Fruit fly (Drosophila melanogaster) whole organism, pupa: ENCODE data around the gene toy.

Experiments
- CG10348 ChIP-seq: fragments of 200-800 bp; sonication (Bioruptor generic); IDR thresholded peaks from 2 replicates; pipeline ENCODE4 v1.3.6; 2022; ENCODE audit warnings: missing biosample characterization, missing genetic modification characterization
- CG13204 ChIP-seq: fragments of 200-800 bp; sonication (Bioruptor generic); optimal IDR thresholded peaks from 2 replicates; lab custom pipeline; 2018; ENCODE audit warnings: missing biosample characterization, mild to moderate bottlenecking, missing genetic modification characterization, moderate library complexity
- CG14655 ChIP-seq: fragments of 200-800 bp; sonication (Bioruptor generic); optimal IDR thresholded peaks from 3 replicates; lab custom pipeline; 2017; ENCODE audit warnings: mild to moderate bottlenecking, missing biosample characterization, missing genetic modification reagents, missing genetic modification characterization
- CG15710 ChIP-seq: fragments of 200-800 bp; sonication (Bioruptor generic); optimal IDR thresholded peaks from 2 replicates; lab custom pipeline; 2018; ENCODE audit warnings: missing biosample characterization, mild to moderate bottlenecking, missing genetic modification characterization, moderate library complexity
- CG32121 ChIP-seq: fragments of 200-800 bp; sonication (Bioruptor generic); IDR thresholded peaks from 2 replicates; pipeline ENCODE4 v1.3.6; 2022; ENCODE audit warnings: missing biosample characterization, missing genetic modification characterization
- CG34367 ChIP-seq: fragments of 200-800 bp; sonication (Bioruptor generic); optimal IDR thresholded peaks from 2 replicates; lab custom pipeline; 2018; ENCODE audit warnings: missing biosample characterization, mild to moderate bottlenecking, missing genetic modification characterization
- D1 ChIP-seq: fragments of 200-800 bp; sonication (Bioruptor generic); optimal IDR thresholded peaks from 2 replicates; lab custom pipeline; 2018; ENCODE audit warnings: missing biosample characterization, mild to moderate bottlenecking, missing genetic modification characterization, moderate library complexity
- EcR ChIP-seq: fragments of 200-800 bp; sonication (Bioruptor generic); optimal IDR thresholded peaks from 3 replicates; lab custom pipeline; 2019; ENCODE audit warnings: missing biosample characterization, missing genetic modification characterization, mild to moderate bottlenecking, moderate library complexity, missing genetic modification reagents
- Ets98B ChIP-seq: fragments of 200-800 bp; sonication (Bioruptor generic); IDR thresholded peaks from 2 replicates; pipeline ENCODE4 v1.3.6; 2022; ENCODE audit warnings: missing biosample characterization, missing genetic modification characterization
- Pif1A ChIP-seq: fragments of 200-800 bp; sonication (Bioruptor generic); optimal IDR thresholded peaks from 3 replicates; lab custom pipeline; 2016; ENCODE audit warnings: missing biosample characterization, missing genetic modification characterization
- Pif1B ChIP-seq: fragments of 200-800 bp; sonication (Bioruptor generic); optimal IDR thresholded peaks from 3 replicates; lab custom pipeline; 2016; ENCODE audit warnings: missing biosample characterization, missing genetic modification characterization
- Snoo ChIP-seq: fragments of 200-800 bp; sonication (Bioruptor generic); optimal IDR thresholded peaks from 3 replicates; lab custom pipeline; 2017; ENCODE audit warnings: missing biosample characterization, mild to moderate bottlenecking, missing genetic modification characterization, inconsistent platforms
- fd96Ca ChIP-seq: fragments of 200-800 bp; sonication (Bioruptor generic); IDR thresholded peaks from 3 replicates; pipeline ENCODE4 v1.3.6; 2022; ENCODE audit warnings: missing biosample characterization, missing genetic modification characterization
- gl ChIP-seq: fragments of 200-800 bp; sonication (Bioruptor generic); optimal IDR thresholded peaks from 2 replicates; lab custom pipeline; 2018; ENCODE audit warnings: missing biosample characterization, mild to moderate bottlenecking, missing genetic modification characterization

DNA sequence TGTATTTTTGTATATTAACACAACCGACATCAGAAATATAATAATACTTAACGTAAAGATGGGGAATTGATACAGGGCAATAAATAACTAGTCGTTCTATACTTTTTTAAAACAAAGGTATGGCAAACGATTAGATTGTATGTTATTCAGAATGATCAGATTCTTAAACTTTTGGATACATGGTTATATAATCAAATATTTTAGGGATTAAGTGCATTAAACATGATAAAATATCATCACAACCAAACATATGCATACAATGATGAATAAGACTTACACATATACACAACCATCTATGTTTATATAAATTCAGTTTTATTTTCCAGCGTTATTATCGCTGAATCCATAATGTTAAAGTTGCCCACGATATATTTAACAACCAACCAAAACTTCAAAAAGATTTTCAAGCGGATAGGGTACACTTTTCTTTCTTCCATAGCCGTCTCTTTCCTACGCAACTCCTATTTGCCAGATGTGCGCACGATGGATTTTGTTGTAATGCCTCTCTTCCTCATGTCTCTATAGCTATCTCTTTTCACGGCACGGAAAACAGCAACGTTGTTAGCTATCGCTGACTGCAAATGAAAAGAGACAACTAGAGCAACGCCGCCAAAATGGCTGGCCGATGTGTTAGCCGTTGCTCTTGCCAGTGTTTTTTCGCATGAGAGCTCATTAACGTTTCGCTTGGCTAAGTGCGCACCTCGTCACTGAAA lies at the start of gene toy:
- TF ChIP-seq CG15710 (tag; lab: Kevin White, UChicago) (no peak), CG34367 (tag; lab: Kevin White, UChicago) (no peak), Pif1A (GFP tag; lab: Kevin White, UChicago) (no peak), EcR (GFP tag; lab: Kevin White, UChicago) (no peak), CG14655 (GFP tag; lab: Kevin White, UChicago) (no peak), Pif1B (GFP tag; lab: Kevin White, UChicago) (no peak), Ets98B (no peak), CG13204 (no peak), D1 (tag; lab: Kevin White, UChicago) (peak; percentile 83), fd96Ca (GFP tag; lab: Robert Waterston, UW) (no peak), CG10348 (GFP tag; lab: Robert Waterston, UW) (no peak), CG32121 (GFP tag; lab: Robert Waterston, UW) (no peak), gl (tag; lab: Kevin White, UChicago) (no peak), Snoo (tag; lab: Kevin White, UChicago) (no peak)
